Fruit fly (Drosophila melanogaster) whole organism, embryonic: ENCODE results near the gene Pcyt1.

Experiments used
- Atf6 ChIP-seq: fragments of 200-800 bp; sonication (Bioruptor generic); IDR thresholded peaks from 2 replicates; pipeline ENCODE4 v1.3.6; 2022; ENCODE audit warnings: missing biosample characterization, missing genetic modification characterization
- Bdp1 ChIP-seq: fragments of 200-800 bp; sonication (Bioruptor generic); optimal IDR thresholded peaks from 3 replicates; lab custom pipeline; 2016; ENCODE audit warnings: missing biosample characterization, missing genetic modification characterization
- C15 ChIP-seq: fragments of 200-800 bp; sonication (Bioruptor generic); IDR thresholded peaks from 3 replicates; pipeline ENCODE4 v1.3.6; 2022; ENCODE audit warnings: missing biosample characterization, missing genetic modification characterization
- CG10267 ChIP-seq: fragments of 200-800 bp; sonication (Bioruptor generic); optimal IDR thresholded peaks from 2 replicates; lab custom pipeline; 2018; ENCODE audit warnings: missing biosample characterization, mild to moderate bottlenecking, missing genetic modification characterization, moderate library complexity
- CG10543 ChIP-seq: fragments of 200-800 bp; sonication (Bioruptor generic); optimal IDR thresholded peaks from 3 replicates; lab custom pipeline; 2017; ENCODE audit warnings: missing biosample characterization, mild to moderate bottlenecking, missing genetic modification characterization, moderate library complexity
- CG11695 ChIP-seq: fragments of 200-800 bp; sonication (Bioruptor generic); IDR thresholded peaks from 3 replicates; pipeline ENCODE4 v1.3.6; 2022; ENCODE audit warnings: missing biosample characterization, missing genetic modification characterization
- CG14014 ChIP-seq: fragments of 200-800 bp; sonication (Bioruptor generic); IDR thresholded peaks from 2 replicates; pipeline ENCODE4 v1.3.6; 2022; ENCODE audit warnings: missing biosample characterization, missing genetic modification characterization
- CG1529 ChIP-seq: fragments of 200-800 bp; sonication (Bioruptor generic); optimal IDR thresholded peaks from 3 replicates; lab custom pipeline; 2018; ENCODE audit warnings: missing biosample characterization, missing genetic modification characterization
- CG17568 ChIP-seq: fragments of 200-800 bp; sonication (Bioruptor generic); optimal IDR thresholded peaks from 2 replicates; lab custom pipeline; 2018; ENCODE audit warnings: missing biosample characterization, mild to moderate bottlenecking, missing genetic modification characterization, moderate library complexity
- CG17829 ChIP-seq: fragments of 200-800 bp; optimal IDR thresholded peaks from 2 replicates; lab custom pipeline; 2019; ENCODE audit warnings: missing biosample characterization, mild to moderate bottlenecking, missing genetic modification characterization, moderate library complexity
- CG18476 ChIP-seq: fragments of 200-800 bp; sonication (Bioruptor generic); optimal IDR thresholded peaks from 2 replicates; lab custom pipeline; 2016; ENCODE audit warnings: missing biosample characterization, mild to moderate bottlenecking, missing genetic modification characterization
- CG2889 ChIP-seq: fragments of 200-800 bp; sonication (Bioruptor generic); IDR thresholded peaks from 3 replicates; pipeline ENCODE4 v1.3.6; 2022; ENCODE audit warnings: missing biosample characterization, missing genetic modification characterization
- CG30403 ChIP-seq: fragments of 200-800 bp; sonication (Bioruptor generic); optimal IDR thresholded peaks from 3 replicates; lab custom pipeline; 2016; ENCODE audit warnings: missing biosample characterization, missing genetic modification characterization
- CG5180 ChIP-seq: fragments of 200-800 bp; sonication (Bioruptor generic); optimal IDR thresholded peaks from 3 replicates; lab custom pipeline; 2017; ENCODE audit warnings: missing biosample characterization, missing genetic modification characterization, mild to moderate bottlenecking, moderate library complexity, missing genetic modification reagents
- CG6765 ChIP-seq: fragments of 200-800 bp; sonication (Bioruptor generic); optimal IDR thresholded peaks from 3 replicates; lab custom pipeline; 2017; ENCODE audit warnings: missing biosample characterization, mild to moderate bottlenecking, missing genetic modification characterization
- CG7556 ChIP-seq: fragments of 200-800 bp; sonication (Bioruptor generic); optimal IDR thresholded peaks from 2 replicates; lab custom pipeline; 2017; ENCODE audit warnings: missing biosample characterization, mild to moderate bottlenecking, missing genetic modification characterization
- CG8388 ChIP-seq: fragments of 200-800 bp; sonication (Bioruptor generic); optimal IDR thresholded peaks from 2 replicates; lab custom pipeline; 2019; ENCODE audit warnings: missing biosample characterization, mild to moderate bottlenecking, missing genetic modification characterization, moderate library complexity
- Dfd ChIP-seq, 2 experiments: fragments of >200 bp; optimal IDR thresholded peaks; 2 replicates each; lab custom pipeline; 2017; ENCODE audit warnings: missing biosample characterization in 2 of 2, missing genetic modification characterization in 2 of 2
- Dip3 ChIP-seq: fragments of 200-800 bp; sonication (Bioruptor generic); optimal IDR thresholded peaks from 3 replicates; lab custom pipeline; 2016; ENCODE audit warnings: missing biosample characterization, missing genetic modification characterization
- Gug ChIP-seq: fragments of 200-800 bp; sonication (Bioruptor generic); IDR thresholded peaks from 4 replicates; pipeline ENCODE4 v1.3.6; 2022; ENCODE audit warnings: missing biosample characterization, missing genetic modification characterization
- H2.0 ChIP-seq: fragments of 200-800 bp; sonication (Bioruptor generic); IDR thresholded peaks from 2 replicates; pipeline ENCODE4 v1.3.6; 2022; ENCODE audit warnings: missing biosample characterization, missing genetic modification characterization
- HLHmδ ChIP-seq: fragments of 200-800 bp; sonication (Bioruptor generic); optimal IDR thresholded peaks from 2 replicates; lab custom pipeline; 2018; ENCODE audit warnings: missing biosample characterization, mild to moderate bottlenecking, missing genetic modification characterization, moderate library complexity
- HmgD ChIP-seq: fragments of 200-800 bp; sonication (Bioruptor generic); optimal IDR thresholded peaks from 3 replicates; lab custom pipeline; 2016; ENCODE audit warnings: missing biosample characterization, missing genetic modification characterization
- Jarid2 ChIP-seq: fragments of 200-800 bp; sonication (Bioruptor generic); optimal IDR thresholded peaks from 3 replicates; lab custom pipeline; 2017; ENCODE audit warnings: mild to moderate bottlenecking, missing biosample characterization, missing genetic modification reagents, missing genetic modification characterization
- MESR4 ChIP-seq: fragments of 200-800 bp; sonication (Bioruptor generic); optimal IDR thresholded peaks from 2 replicates; lab custom pipeline; 2018; ENCODE audit warnings: missing biosample characterization, mild to moderate bottlenecking, missing genetic modification characterization, moderate library complexity
- Nf-YA ChIP-seq: fragments of 200-800 bp; sonication (Bioruptor generic); IDR thresholded peaks from 2 replicates; pipeline ENCODE4 v1.3.6; 2022; ENCODE audit warnings: missing biosample characterization, missing genetic modification characterization
- Nf-YB ChIP-seq: fragments of 200-800 bp; sonication (Bioruptor generic); optimal IDR thresholded peaks from 3 replicates; lab custom pipeline; 2019; ENCODE audit warnings: missing biosample characterization, mild to moderate bottlenecking, missing genetic modification characterization, moderate library complexity
- Opbp ChIP-seq: fragments of 200-800 bp; sonication (Bioruptor generic); IDR thresholded peaks from 3 replicates; pipeline ENCODE4 v1.3.6; 2022; ENCODE audit warnings: missing biosample characterization, missing genetic modification characterization; ENCODE audit not compliant: partially characterized antibody
- Rfx ChIP-seq: fragments of 200-800 bp; sonication (Bioruptor generic); IDR thresholded peaks from 2 replicates; pipeline ENCODE4 v1.3.6; 2022; ENCODE audit warnings: missing biosample characterization, missing genetic modification characterization
- Sin3A ChIP-seq: fragments of >200 bp; optimal IDR thresholded peaks from 2 replicates; lab custom pipeline; 2018
- Spps ChIP-seq: fragments of 200-800 bp; sonication (Bioruptor generic); optimal IDR thresholded peaks from 2 replicates; lab custom pipeline; 2018; ENCODE audit warnings: missing biosample characterization, mild to moderate bottlenecking, missing genetic modification characterization
- TFAM ChIP-seq: fragments of 200-800 bp; sonication (Bioruptor generic); optimal IDR thresholded peaks from 2 replicates; lab custom pipeline; 2017; ENCODE audit warnings: missing biosample characterization, missing genetic modification characterization, inconsistent platforms
- Tbp ChIP-seq: fragments of >200 bp; optimal IDR thresholded peaks from 2 replicates; lab custom pipeline; 2018; ENCODE audit warnings: missing biosample characterization, missing genetic modification characterization
- Xrp1 ChIP-seq: fragments of 200-800 bp; sonication (Bioruptor generic); IDR thresholded peaks from 2 replicates; pipeline ENCODE4 v1.3.6; 2022; ENCODE audit warnings: missing biosample characterization, missing genetic modification characterization
- btn ChIP-seq: fragments of 200-800 bp; sonication (Bioruptor generic); optimal IDR thresholded peaks from 2 replicates; lab custom pipeline; 2016; ENCODE audit warnings: missing biosample characterization, missing genetic modification characterization
- crc ChIP-seq: fragments of 200-800 bp; sonication (Bioruptor generic); optimal IDR thresholded peaks from 2 replicates; lab custom pipeline; 2016; ENCODE audit warnings: missing biosample characterization, missing genetic modification characterization
- cwo ChIP-seq: fragments of 200-800 bp; sonication (Bioruptor generic); optimal IDR thresholded peaks from 3 replicates; lab custom pipeline; 2017; ENCODE audit warnings: missing biosample characterization, missing genetic modification characterization, mild to moderate bottlenecking, moderate library complexity, missing genetic modification reagents
- dysf ChIP-seq: fragments of 200-800 bp; sonication (Bioruptor generic); IDR thresholded peaks from 3 replicates; pipeline ENCODE4 v1.3.6; 2022; ENCODE audit warnings: missing biosample characterization, missing genetic modification characterization
- fd64A ChIP-seq: fragments of 200-800 bp; sonication (Bioruptor generic); optimal IDR thresholded peaks from 3 replicates; lab custom pipeline; 2018; ENCODE audit warnings: missing biosample characterization, mild to moderate bottlenecking, missing genetic modification characterization
- fu2 ChIP-seq: fragments of 200-800 bp; sonication (Bioruptor generic); optimal IDR thresholded peaks from 2 replicates; lab custom pipeline; 2016; ENCODE audit warnings: missing biosample characterization, missing genetic modification characterization
- gro ChIP-seq: fragments of 200-800 bp; sonication (Bioruptor generic); optimal IDR thresholded peaks from 2 replicates; lab custom pipeline; 2016; ENCODE audit warnings: missing biosample characterization, missing genetic modification characterization
- ind ChIP-seq: fragments of 200-800 bp; sonication (Bioruptor generic); optimal IDR thresholded peaks from 3 replicates; lab custom pipeline; 2016; ENCODE audit warnings: missing biosample characterization, missing genetic modification characterization
- inv ChIP-seq: fragments of 200-800 bp; sonication (Bioruptor generic); IDR thresholded peaks from 2 replicates; pipeline ENCODE4 v1.3.6; 2022; ENCODE audit warnings: missing biosample characterization, missing genetic modification characterization; ENCODE audit not compliant: partially characterized antibody
- knrl ChIP-seq: fragments of 200-800 bp; sonication (Bioruptor generic); IDR thresholded peaks from 3 replicates; pipeline ENCODE4 v1.3.6; 2022; ENCODE audit warnings: missing biosample characterization, missing genetic modification characterization; ENCODE audit not compliant: partially characterized antibody
- luna ChIP-seq: fragments of 200-800 bp; sonication (Bioruptor generic); optimal IDR thresholded peaks from 2 replicates; lab custom pipeline; 2016; ENCODE audit warnings: missing biosample characterization, missing genetic modification characterization
- mam ChIP-seq: fragments of 200-800 bp; sonication (Bioruptor generic); optimal IDR thresholded peaks from 3 replicates; lab custom pipeline; 2016; ENCODE audit warnings: missing biosample characterization, missing genetic modification characterization
- tio ChIP-seq: fragments of 200-800 bp; sonication (Bioruptor generic); optimal IDR thresholded peaks from 2 replicates; lab custom pipeline; 2017; ENCODE audit warnings: missing biosample characterization, missing genetic modification characterization, inconsistent platforms
- tna ChIP-seq: fragments of 200-800 bp; sonication (Bioruptor generic); IDR thresholded peaks from 2 replicates; pipeline ENCODE4 v1.3.6; 2022; ENCODE audit warnings: missing biosample characterization, missing genetic modification characterization; ENCODE audit not compliant: partially characterized antibody
- twi ChIP-seq: fragments of 200-800 bp; optimal IDR thresholded peaks from 2 replicates; lab custom pipeline; 2019; ENCODE audit warnings: missing biosample characterization, mild to moderate bottlenecking, missing genetic modification characterization, moderate library complexity
- unc-4 ChIP-seq: fragments of 200-800 bp; sonication (Bioruptor generic); IDR thresholded peaks from 2 replicates; pipeline ENCODE4 v1.3.6; 2022; ENCODE audit warnings: missing biosample characterization, missing genetic modification characterization; ENCODE audit not compliant: partially characterized antibody

Gene Pcyt1

DNA sequence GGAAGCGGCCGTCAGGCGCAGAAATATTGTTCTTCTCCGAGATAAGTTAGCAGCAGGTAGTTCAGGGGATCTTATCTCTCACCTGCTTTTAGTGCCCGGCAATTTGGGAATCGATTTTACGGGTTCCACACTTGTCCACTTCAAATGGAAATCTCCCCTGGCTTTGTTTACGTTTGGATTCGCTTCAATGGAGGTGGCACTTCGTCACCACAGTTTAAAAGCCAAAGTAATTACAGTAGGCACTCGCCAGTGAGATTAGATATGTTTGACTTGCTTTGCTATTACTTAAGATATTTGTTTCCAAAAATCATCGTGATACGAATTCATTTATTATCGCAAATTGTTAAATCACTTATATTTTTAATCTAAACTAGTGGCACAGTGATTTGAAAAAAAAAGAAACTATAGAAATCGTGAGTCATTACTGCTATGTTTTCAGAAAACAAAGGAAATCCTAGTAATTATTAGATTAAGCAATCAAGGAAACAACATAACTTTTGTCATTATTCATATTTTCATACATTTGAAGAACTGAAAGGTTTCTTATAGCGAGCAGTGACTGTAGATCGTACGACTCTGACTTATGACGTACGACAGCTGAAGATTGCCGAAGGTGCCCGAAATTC is 2.6 kb downstream of the Pcyt1 start (continued):
- no peak for TF ChIP-seq btn (GFP tag; lab: Kevin White, UChicago)
- no peak for TF ChIP-seq fd64A (GFP tag; lab: Kevin White, UChicago)
- peak; percentile 10 for TF ChIP-seq CG8388 (GFP tag; lab: Kevin White, UChicago)
- no peak for TF ChIP-seq tna (GFP tag; lab: Robert Waterston, UW)
- no peak for TF ChIP-seq HLHmδ (GFP tag; lab: Kevin White, UChicago)
- no peak for TF ChIP-seq twi (tag; lab: Kevin White, UChicago)
- TF ChIP-seq inv (GFP tag; lab: Robert Waterston, UW) = no peak
- TF ChIP-seq knrl = no peak
- no peak for TF ChIP-seq Sin3A (lab: Kevin White, UChicago)
- TF ChIP-seq CG2889 (GFP tag; lab: Robert Waterston, UW) = no peak
- TF ChIP-seq CG17568 (GFP tag; lab: Kevin White, UChicago) = no peak
- TF ChIP-seq CG5180 (GFP tag; lab: Kevin White, UChicago) = no peak
- TF ChIP-seq CG10267 (tag; lab: Kevin White, UChicago) = peak; percentile 34
- peak; percentile 41 for TF ChIP-seq CG6765 (GFP tag; lab: Kevin White, UChicago)
- TF ChIP-seq CG10543 (GFP tag; lab: Kevin White, UChicago) = peak; percentile 35
- TF ChIP-seq unc-4 = no peak
- no peak for TF ChIP-seq C15 (GFP tag; lab: Robert Waterston, UW)
- TF ChIP-seq CG14014 (GFP tag; lab: Robert Waterston, UW) = peak; percentile 55; the same call in 1 of the 2 replicates
- TF ChIP-seq dysf (GFP tag; lab: Robert Waterston, UW) = peak; percentile 73
- peak in 1 of 2 experiments; percentile 74 for TF ChIP-seq Dfd (GFP tag; optimal IDR thresholded peaks at IDR 0.05; lab: Kevin White, UChicago)
- no peak for TF ChIP-seq Nf-YA
- no peak for TF ChIP-seq CG1529 (GFP tag; lab: Kevin White, UChicago)
- TF ChIP-seq tio (GFP tag; lab: Kevin White, UChicago) = no peak
- no peak for TF ChIP-seq TFAM
- no peak for TF ChIP-seq MESR4 (GFP tag; lab: Kevin White, UChicago)
- TF ChIP-seq Jarid2 (GFP tag; lab: Kevin White, UChicago) = no peak
- peak; percentile 62 for TF ChIP-seq ind (GFP tag; lab: Kevin White, UChicago)
- TF ChIP-seq CG18476 (GFP tag; lab: Kevin White, UChicago) = peak; percentile 31
- peak; percentile 46; the same call in 1 of the 2 replicates for TF ChIP-seq Atf6 (GFP tag; lab: Robert Waterston, UW)
- peak; percentile 40; the same call in 1 of the 2 replicates for TF ChIP-seq H2.0
- TF ChIP-seq Gug (GFP tag; lab: Robert Waterston, UW) = no peak; the same call in 3 of the 4 replicates
- TF ChIP-seq CG7556 = peak; percentile 75
- TF ChIP-seq Tbp (GFP tag; lab: Kevin White, UChicago) = no peak
- no peak for TF ChIP-seq Opbp (GFP tag; lab: Robert Waterston, UW)
- peak; percentile 46; the same call in 1 of the 2 replicates for TF ChIP-seq Xrp1 (GFP tag; lab: Robert Waterston, UW)
- TF ChIP-seq Nf-YB = peak; percentile 20
- peak; percentile 62 for TF ChIP-seq mam (GFP tag; lab: Kevin White, UChicago)
- peak; percentile 69 for TF ChIP-seq gro (GFP tag; lab: Kevin White, UChicago)
- no peak for TF ChIP-seq Spps (tag; lab: Kevin White, UChicago)
- peak; percentile 43 for TF ChIP-seq crc
- TF ChIP-seq HmgD = no peak
- TF ChIP-seq Dip3 (GFP tag; lab: Kevin White, UChicago) = peak; percentile 65
- TF ChIP-seq fu2 (GFP tag; lab: Kevin White, UChicago) = peak; percentile 34
- TF ChIP-seq Bdp1 (GFP tag; lab: Kevin White, UChicago) = no peak
- TF ChIP-seq Rfx = peak; percentile 54; the same call in 1 of the 2 replicates
- TF ChIP-seq CG30403 (GFP tag; lab: Kevin White, UChicago) = peak; percentile 80
- 0 out of 3 replicates have a peak, but pooled peaks have one; percentile 35 for TF ChIP-seq CG11695
- peak; percentile 44 for TF ChIP-seq CG17829 (tag; lab: Kevin White, UChicago)
- no peak for TF ChIP-seq cwo
- no peak for TF ChIP-seq luna (GFP tag; lab: Kevin White, UChicago)
